ENCODE assay signal across 1 fruit fly cellular context in genomic region chr3R:23126241-23127022, dm6.
TF ChIP-seq lines count a peak whose summit lies in the region.

TSS of gene CG31365 (minus strand) at chr3R:23126422.

TF ChIP-seq in whole organism, embryonic, 481 proteins besides CTCF, POLR2A, EP300 and RAD21 (continued from another document):
- TF ChIP-seq luna (GFP tag; optimal IDR thresholded peaks at IDR 0.05; lab: Kevin White, UChicago) = no peak
- no peak for TF ChIP-seq CG13775 (GFP tag; optimal IDR thresholded peaks at IDR 0.05; lab: Kevin White, UChicago)
- TF ChIP-seq CG3065 (GFP tag; optimal IDR thresholded peaks at IDR 0.05; lab: Kevin White, UChicago) = no peak
- TF ChIP-seq CG14965 (GFP tag; optimal IDR thresholded peaks at IDR 0.05; lab: Kevin White, UChicago; ENCODE audit: borderline replicate concordance) = no peak
- TF ChIP-seq Dek (tag; optimal IDR thresholded peaks at IDR 0.05; lab: Kevin White, UChicago) = no peak
- no peak for TF ChIP-seq sc (optimal IDR thresholded peaks at IDR 0.05; lab: Kevin White, UChicago)
- no peak for TF ChIP-seq sc (GFP tag; optimal IDR thresholded peaks at IDR 0.05; lab: Kevin White, UChicago)
- no peak for TF ChIP-seq rib (GFP tag; IDR thresholded peaks at IDR 0.05; lab: Robert Waterston, UW)
- TF ChIP-seq ci (GFP tag; IDR thresholded peaks at IDR 0.05; lab: Robert Waterston, UW) = peak; percentile 24; the same call in 1 of the 3 replicates
- no peak for TF ChIP-seq ftz-f1 (GFP tag; optimal IDR thresholded peaks at IDR 0.05; lab: Kevin White, UChicago)
- TF ChIP-seq zen2 (GFP tag; IDR thresholded peaks at IDR 0.05; lab: Robert Waterston, UW; ENCODE audit: partially characterized antibody) = no peak
- TF ChIP-seq lmd (GFP tag; IDR thresholded peaks at IDR 0.05; lab: Robert Waterston, UW) = no peak
- no peak for TF ChIP-seq Eip74EF (GFP tag; optimal IDR thresholded peaks at IDR 0.05; lab: Kevin White, UChicago)
- TF ChIP-seq row (GFP tag; IDR thresholded peaks at IDR 0.05; lab: Robert Waterston, UW) = peak; percentile 44; the same call in 2 of the 3 replicates
- TF ChIP-seq Pdp1 (GFP tag; optimal IDR thresholded peaks at IDR 0.05; lab: Kevin White, UChicago) = peak in 1 of 2 experiments; percentile 11
- TF ChIP-seq CG12659 (GFP tag; optimal IDR thresholded peaks at IDR 0.05; lab: Kevin White, UChicago) = peak; percentile 41
- TF ChIP-seq YL-1 (GFP tag; optimal IDR thresholded peaks at IDR 0.05; lab: Kevin White, UChicago) = peak; percentile 75
- no peak for TF ChIP-seq wek (GFP tag; optimal IDR thresholded peaks at IDR 0.05; lab: Kevin White, UChicago)
- no peak for TF ChIP-seq Ada2b (GFP tag; IDR thresholded peaks at IDR 0.05; lab: Robert Waterston, UW)
- TF ChIP-seq sim (GFP tag; IDR thresholded peaks at IDR 0.05; lab: Robert Waterston, UW) = no peak
- TF ChIP-seq Side (GFP tag; optimal IDR thresholded peaks at IDR 0.05; lab: Kevin White, UChicago) = no peak
- TF ChIP-seq CG14710 (tag; optimal IDR thresholded peaks at IDR 0.05; lab: Kevin White, UChicago) = peak; percentile 33
- no peak for TF ChIP-seq br (optimal IDR thresholded peaks at IDR 0.05; lab: Kevin White, UChicago)
- no peak for TF ChIP-seq Adf1 (GFP tag; IDR thresholded peaks at IDR 0.05; lab: Robert Waterston, UW)
- peak; percentile 28; the same call in 1 of the 2 replicates for TF ChIP-seq Scr (GFP tag; IDR thresholded peaks at IDR 0.05; lab: Robert Waterston, UW; ENCODE audit: partially characterized antibody)
- no peak for TF ChIP-seq da (GFP tag; optimal IDR thresholded peaks at IDR 0.05; lab: Kevin White, UChicago)
- TF ChIP-seq CG11723 (GFP tag; optimal IDR thresholded peaks at IDR 0.05; lab: Kevin White, UChicago) = no peak
- peak; percentile 63 for TF ChIP-seq stwl (tag; optimal IDR thresholded peaks at IDR 0.05; lab: Kevin White, UChicago)
- TF ChIP-seq crol (GFP tag; IDR thresholded peaks at IDR 0.05; lab: Robert Waterston, UW) = no peak
- TF ChIP-seq CG3995 (GFP tag; optimal IDR thresholded peaks at IDR 0.05; lab: Kevin White, UChicago) = no peak
- no peak for TF ChIP-seq ham (GFP tag; IDR thresholded peaks at IDR 0.05; lab: Robert Waterston, UW)
- no peak for TF ChIP-seq Elba2 (GFP tag; optimal IDR thresholded peaks at IDR 0.05; lab: Kevin White, UChicago)
- peak; percentile 30 for TF ChIP-seq pzg (GFP tag; optimal IDR thresholded peaks at IDR 0.05; lab: Kevin White, UChicago)
- no peak for TF ChIP-seq MTF-1 (GFP tag; optimal IDR thresholded peaks at IDR 0.05; lab: Kevin White, UChicago; ENCODE audit: borderline replicate concordance)
- no peak for TF ChIP-seq insv (GFP tag; optimal IDR thresholded peaks at IDR 0.05; lab: Kevin White, UChicago)
- no peak for TF ChIP-seq caup (GFP tag; optimal IDR thresholded peaks at IDR 0.05; lab: Kevin White, UChicago; ENCODE audit: severe bottlenecking)
- no peak for TF ChIP-seq Aef1 (GFP tag; IDR thresholded peaks at IDR 0.05; lab: Robert Waterston, UW)
- no peak for TF ChIP-seq CG2875 (GFP tag; optimal IDR thresholded peaks at IDR 0.05; lab: Kevin White, UChicago)
- no peak for TF ChIP-seq CG16863 (GFP tag; optimal IDR thresholded peaks at IDR 0.05; lab: Kevin White, UChicago)
- TF ChIP-seq PHDP (tag; optimal IDR thresholded peaks at IDR 0.05; lab: Kevin White, UChicago) = peak; percentile 1
- no peak for TF ChIP-seq CG10274 (GFP tag; optimal IDR thresholded peaks at IDR 0.05; lab: Kevin White, UChicago)
- no peak for TF ChIP-seq trh (GFP tag; optimal IDR thresholded peaks at IDR 0.05; lab: Kevin White, UChicago)
- TF ChIP-seq MESR4 (GFP tag; optimal IDR thresholded peaks at IDR 0.05; lab: Kevin White, UChicago) = peak; percentile 90
- TF ChIP-seq Fer2 (tag; optimal IDR thresholded peaks at IDR 0.05; lab: Kevin White, UChicago) = no peak
- TF ChIP-seq shn (GFP tag; optimal IDR thresholded peaks at IDR 0.05; lab: Kevin White, UChicago) = no peak
- no peak for TF ChIP-seq Trl (optimal IDR thresholded peaks at IDR 0.05; lab: Kevin White, UChicago)
- TF ChIP-seq Trl (GFP tag; optimal IDR thresholded peaks at IDR 0.05; lab: Kevin White, UChicago) = no peak
- no peak for TF ChIP-seq Taf1 (GFP tag; IDR thresholded peaks at IDR 0.05; lab: Robert Waterston, UW)
- no peak for TF ChIP-seq CG14014 (GFP tag; IDR thresholded peaks at IDR 0.05; lab: Robert Waterston, UW)
- no peak for TF ChIP-seq ems (GFP tag; optimal IDR thresholded peaks at IDR 0.05; lab: Kevin White, UChicago)
- TF ChIP-seq CG30020 (tag; optimal IDR thresholded peaks at IDR 0.05; lab: Kevin White, UChicago) = no peak
- no peak for TF ChIP-seq Ssrp (tag; optimal IDR thresholded peaks at IDR 0.05; lab: Kevin White, UChicago)
- no peak for TF ChIP-seq CG12155 (GFP tag; optimal IDR thresholded peaks at IDR 0.05; lab: Kevin White, UChicago)
- peak; percentile 31 for TF ChIP-seq HmgZ (tag; optimal IDR thresholded peaks at IDR 0.05; lab: Kevin White, UChicago)
- no peak for TF ChIP-seq CG4730 (GFP tag; IDR thresholded peaks at IDR 0.05; lab: Robert Waterston, UW)
- TF ChIP-seq CG9727 (GFP tag; optimal IDR thresholded peaks at IDR 0.05; lab: Kevin White, UChicago) = no peak
- TF ChIP-seq HLH54F (GFP tag; optimal IDR thresholded peaks at IDR 0.05; lab: Kevin White, UChicago) = no peak
- peak; percentile 68 for TF ChIP-seq CG9437 (GFP tag; optimal IDR thresholded peaks at IDR 0.05; lab: Kevin White, UChicago)
- TF ChIP-seq CG33557 (GFP tag; optimal IDR thresholded peaks at IDR 0.05; lab: Kevin White, UChicago) = peak; percentile 6
- no peak for TF ChIP-seq ro (GFP tag; IDR thresholded peaks at IDR 0.05; lab: Robert Waterston, UW)
- peak; percentile 41; the same call in 1 of the 3 replicates for TF ChIP-seq CG34224 (GFP tag; IDR thresholded peaks at IDR 0.05; lab: Robert Waterston, UW; ENCODE audit: partially characterized antibody)
- no peak for TF ChIP-seq CG11695 (GFP tag; IDR thresholded peaks at IDR 0.05; lab: Robert Waterston, UW)
- TF ChIP-seq MBD-R2 (GFP tag; IDR thresholded peaks at IDR 0.05; lab: Robert Waterston, UW) = peak; percentile 67
- no peak for TF ChIP-seq Asciz (GFP tag; optimal IDR thresholded peaks at IDR 0.05; lab: Kevin White, UChicago)
- no peak for TF ChIP-seq CG4328 (GFP tag; optimal IDR thresholded peaks at IDR 0.05; lab: Kevin White, UChicago)
- TF ChIP-seq Mrtf (GFP tag; IDR thresholded peaks at IDR 0.05; lab: Robert Waterston, UW) = no peak
- TF ChIP-seq gcm (GFP tag; optimal IDR thresholded peaks at IDR 0.05; lab: Kevin White, UChicago) = no peak
- TF ChIP-seq Med (GFP tag; lab: Kevin White, UChicago) = peak; percentile 73
- no peak for TF ChIP-seq CG6683 (GFP tag; optimal IDR thresholded peaks at IDR 0.05; lab: Kevin White, UChicago)
- TF ChIP-seq chn (GFP tag; optimal IDR thresholded peaks at IDR 0.05; lab: Kevin White, UChicago) = no peak
- TF ChIP-seq Ravus (GFP tag; IDR thresholded peaks at IDR 0.05; lab: Robert Waterston, UW) = no peak
- TF ChIP-seq Dip3 (GFP tag; optimal IDR thresholded peaks at IDR 0.05; lab: Kevin White, UChicago) = no peak
- TF ChIP-seq CG17912 (GFP tag; optimal IDR thresholded peaks at IDR 0.05; lab: Kevin White, UChicago) = no peak
- TF ChIP-seq Dll (GFP tag; IDR thresholded peaks at IDR 0.05; lab: Robert Waterston, UW; ENCODE audit: partially characterized antibody) = peak; percentile 15; the same call in 1 of the 4 replicates
- no peak for TF ChIP-seq cg (GFP tag; optimal IDR thresholded peaks at IDR 0.05; lab: Kevin White, UChicago)
- TF ChIP-seq HLHmδ (GFP tag; optimal IDR thresholded peaks at IDR 0.05; lab: Kevin White, UChicago) = no peak
- peak; percentile 48 for TF ChIP-seq trem (tag; optimal IDR thresholded peaks at IDR 0.05; lab: Kevin White, UChicago)
- no peak for TF ChIP-seq Camta (GFP tag; optimal IDR thresholded peaks at IDR 0.05; lab: Kevin White, UChicago)
- TF ChIP-seq ranshi (GFP tag; IDR thresholded peaks at IDR 0.05; lab: Robert Waterston, UW) = no peak
- TF ChIP-seq CG10321 (GFP tag; IDR thresholded peaks at IDR 0.05; lab: Robert Waterston, UW) = peak; percentile 11; the same call in 1 of the 2 replicates
- TF ChIP-seq CG31441 (GFP tag; IDR thresholded peaks at IDR 0.05; lab: Robert Waterston, UW) = no peak
- TF ChIP-seq CG13287 (GFP tag; IDR thresholded peaks at IDR 0.05; lab: Robert Waterston, UW; ENCODE audit: partially characterized antibody) = peak; percentile 66
- peak; percentile 8 for TF ChIP-seq nmo (GFP tag; optimal IDR thresholded peaks at IDR 0.05; lab: Kevin White, UChicago)
- peak; percentile 36 for TF ChIP-seq Dp (GFP tag; optimal IDR thresholded peaks at IDR 0.05; lab: Kevin White, UChicago)
- peak; percentile 2 for TF ChIP-seq CG17186 (GFP tag; optimal IDR thresholded peaks at IDR 0.05; lab: Kevin White, UChicago)
- no peak for TF ChIP-seq CG15601 (tag; optimal IDR thresholded peaks at IDR 0.05; lab: Kevin White, UChicago)
- no peak for TF ChIP-seq h (optimal IDR thresholded peaks at IDR 0.05; lab: Kevin White, UChicago)
- TF ChIP-seq danr (GFP tag; IDR thresholded peaks at IDR 0.05; lab: Robert Waterston, UW) = no peak
- TF ChIP-seq CG6254 (GFP tag; optimal IDR thresholded peaks at IDR 0.05; lab: Kevin White, UChicago) = no peak
- no peak for TF ChIP-seq dan (GFP tag; IDR thresholded peaks at IDR 0.05; lab: Robert Waterston, UW)
- no peak for TF ChIP-seq CG42726 (GFP tag; IDR thresholded peaks at IDR 0.05; lab: Robert Waterston, UW; ENCODE audit: partially characterized antibody)
- no peak for TF ChIP-seq CG15696 (tag; optimal IDR thresholded peaks at IDR 0.05; lab: Kevin White, UChicago)
- peak; percentile 46; the same call in 1 of the 2 replicates for TF ChIP-seq unc-4 (GFP tag; IDR thresholded peaks at IDR 0.05; lab: Robert Waterston, UW; ENCODE audit: partially characterized antibody)
- TF ChIP-seq exex (tag; optimal IDR thresholded peaks at IDR 0.05; lab: Kevin White, UChicago) = no peak
- no peak for TF ChIP-seq CG12104 (GFP tag; optimal IDR thresholded peaks at IDR 0.05; lab: Kevin White, UChicago)
- no peak for TF ChIP-seq Hand (GFP tag; optimal IDR thresholded peaks at IDR 0.05; lab: Kevin White, UChicago)
- no peak for TF ChIP-seq ara (GFP tag; IDR thresholded peaks at IDR 0.05; lab: Robert Waterston, UW)
- TF ChIP-seq CG9797 (GFP tag; optimal IDR thresholded peaks at IDR 0.05; lab: Kevin White, UChicago) = peak; percentile 64
- TF ChIP-seq lbe (GFP tag; optimal IDR thresholded peaks at IDR 0.05; lab: Kevin White, UChicago) = no peak
- no peak for TF ChIP-seq bcd (GFP tag; optimal IDR thresholded peaks at IDR 0.05; lab: Kevin White, UChicago)
- TF ChIP-seq pum (GFP tag; optimal IDR thresholded peaks at IDR 0.05; lab: Kevin White, UChicago) = no peak
- TF ChIP-seq Opbp (GFP tag; IDR thresholded peaks at IDR 0.05; lab: Robert Waterston, UW; ENCODE audit: partially characterized antibody) = peak; percentile 24; the same call in 1 of the 3 replicates
